Worm (Caenorhabditis elegans) whole organism, midembryonic: ENCODE measurements around the gene msrp-6.
"Not testable (repeated sequence)": the region's sequence is repeated elsewhere in the genome, so short reads cannot be mapped to it uniquely, and the experiment has no call there.

ENCODE experiments used
- klf-2 ChIP-seq: fragments of 200-800 bp; sonication (Bioruptor generic); conservative IDR thresholded peaks from 2 replicates; pipeline ENCODE4 v1.3.6; 2022; ENCODE audit warnings: missing genetic modification reagents, missing genetic modification characterization, missing compliant biosample characterization
- med-1 ChIP-seq: sonication (generic microtip); optimal IDR thresholded peaks from 2 replicates; lab custom pipeline; 2017; ENCODE audit warnings: missing genetic modification characterization, mild to moderate bottlenecking, missing compliant biosample characterization, antibody characterized with exemption, missing genetic modification reagents; ENCODE audit not compliant: insufficient read depth
- ztf-29 ChIP-seq: fragments of 200-800 bp; sonication (Bioruptor generic); IDR thresholded peaks from 2 replicates; pipeline ENCODE4 v1.3.6; 2022; ENCODE audit warnings: missing genetic modification reagents, missing genetic modification characterization, missing compliant biosample characterization

DNA sequence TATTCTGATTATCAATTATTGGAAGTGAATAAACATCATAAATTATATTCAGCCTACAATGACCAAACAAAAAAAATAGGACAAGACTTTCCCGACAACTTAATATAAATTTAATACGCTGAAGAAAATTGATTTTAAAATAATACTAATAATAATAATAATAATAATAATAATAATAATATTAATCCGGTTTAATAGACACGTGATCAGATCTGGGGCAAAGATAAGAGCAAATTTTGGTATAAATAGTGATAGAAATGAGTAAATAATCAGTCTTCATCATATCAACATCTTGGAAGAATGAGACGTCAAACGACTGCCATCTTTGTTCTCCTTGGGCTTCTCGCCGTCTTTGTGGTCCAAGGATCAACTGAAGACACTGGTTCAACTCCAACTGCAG, at the start of gene msrp-6:
- not testable (repeated sequence) for TF ChIP-seq ztf-29 (GFP tag; lab: Robert Waterston, UW); med-1 (GFP tag; lab: Kevin White, UChicago); klf-2 (GFP tag; lab: Robert Waterston, UW)
